Fruit fly (Drosophila melanogaster) whole organism, pupa: ENCODE measurements around the gene CG1896.
A peak's percentile ranks its signal among the peaks of the same experiment; 100 is the strongest.

Experiments used
- CG12605 ChIP-seq: fragments of 200-800 bp; sonication (Bioruptor generic); IDR thresholded peaks from 2 replicates; pipeline ENCODE4 v1.3.6; 2022; ENCODE audit warnings: missing biosample characterization, missing genetic modification characterization
- CG9948 ChIP-seq: fragments of 200-800 bp; sonication (Bioruptor generic); optimal IDR thresholded peaks from 2 replicates; lab custom pipeline; 2018; ENCODE audit warnings: missing biosample characterization, mild to moderate bottlenecking, missing genetic modification characterization, moderate library complexity
- D1 ChIP-seq: fragments of 200-800 bp; sonication (Bioruptor generic); optimal IDR thresholded peaks from 2 replicates; lab custom pipeline; 2018; ENCODE audit warnings: missing biosample characterization, mild to moderate bottlenecking, missing genetic modification characterization, moderate library complexity
- EcR ChIP-seq: fragments of 200-800 bp; sonication (Bioruptor generic); optimal IDR thresholded peaks from 3 replicates; lab custom pipeline; 2019; ENCODE audit warnings: missing biosample characterization, missing genetic modification characterization, mild to moderate bottlenecking, moderate library complexity, missing genetic modification reagents
- rn ChIP-seq: fragments of 200-800 bp; sonication (Bioruptor generic); IDR thresholded peaks from 2 replicates; pipeline ENCODE4 v1.3.6; 2022; ENCODE audit warnings: missing biosample characterization, missing genetic modification characterization

- no peak for TF ChIP-seq rn (GFP tag; lab: Robert Waterston, UW)
- TF ChIP-seq CG9948 (tag; lab: Kevin White, UChicago) = no peak
- TF ChIP-seq D1 = no peak
- TF ChIP-seq EcR (GFP tag; lab: Kevin White, UChicago) = peak; percentile 92
- TF ChIP-seq CG12605 (GFP tag; lab: Robert Waterston, UW) = no peak
These were observed 40.7 kb upstream of the CG1896 start for dm6 chr3R:31703370-31703769.
